Fruit fly (Drosophila melanogaster) whole organism, embryonic: ENCODE data around the gene Vta1.

Experiments
- Aef1 ChIP-seq: fragments of 200-800 bp; sonication (Bioruptor generic); IDR thresholded peaks from 3 replicates; pipeline ENCODE4 v1.3.6; 2022; ENCODE audit warnings: missing biosample characterization, missing genetic modification characterization
- CG10366 ChIP-seq: fragments of 200-800 bp; sonication (Bioruptor generic); IDR thresholded peaks from 2 replicates; pipeline ENCODE4 v1.3.6; 2022; ENCODE audit warnings: missing biosample characterization, missing genetic modification characterization
- CG10979 ChIP-seq: fragments of 200-800 bp; sonication (Bioruptor generic); optimal IDR thresholded peaks from 2 replicates; lab custom pipeline; 2018; ENCODE audit warnings: missing biosample characterization, mild to moderate bottlenecking, missing genetic modification characterization, moderate library complexity
- CG11247 ChIP-seq: fragments of 200-800 bp; sonication (Bioruptor generic); IDR thresholded peaks from 2 replicates; pipeline ENCODE4 v1.3.6; 2022; ENCODE audit warnings: missing biosample characterization, missing genetic modification characterization
- CG12104 ChIP-seq: fragments of 200-800 bp; sonication (Bioruptor generic); optimal IDR thresholded peaks from 3 replicates; lab custom pipeline; 2016; ENCODE audit warnings: missing biosample characterization, missing genetic modification characterization
- CG13624 ChIP-seq: fragments of 200-800 bp; sonication (Bioruptor generic); optimal IDR thresholded peaks from 2 replicates; lab custom pipeline; 2016; ENCODE audit warnings: missing biosample characterization, missing genetic modification characterization
- CG14014 ChIP-seq: fragments of 200-800 bp; sonication (Bioruptor generic); IDR thresholded peaks from 2 replicates; pipeline ENCODE4 v1.3.6; 2022; ENCODE audit warnings: missing biosample characterization, missing genetic modification characterization
- CG16779 ChIP-seq: fragments of 200-800 bp; sonication (Bioruptor generic); IDR thresholded peaks from 2 replicates; pipeline ENCODE4 v1.3.6; 2022; ENCODE audit warnings: missing biosample characterization, missing genetic modification characterization
- CG16815 ChIP-seq: fragments of 200-800 bp; sonication (Bioruptor generic); optimal IDR thresholded peaks from 3 replicates; lab custom pipeline; 2017; ENCODE audit warnings: missing biosample characterization, mild to moderate bottlenecking, missing genetic modification characterization
- CG18262 ChIP-seq: fragments of 200-800 bp; optimal IDR thresholded peaks from 3 replicates; lab custom pipeline; 2019; ENCODE audit warnings: missing biosample characterization, mild to moderate bottlenecking, missing genetic modification characterization, moderate library complexity
- CG2129 ChIP-seq: fragments of 200-800 bp; sonication (Bioruptor generic); IDR thresholded peaks from 2 replicates; pipeline ENCODE4 v1.3.6; 2022; ENCODE audit warnings: missing biosample characterization, missing genetic modification characterization; ENCODE audit not compliant: partially characterized antibody
- CG31224 ChIP-seq: fragments of 200-800 bp; sonication (Bioruptor generic); IDR thresholded peaks from 2 replicates; pipeline ENCODE4 v1.3.6; 2022; ENCODE audit warnings: missing biosample characterization, missing genetic modification characterization
- CG32772 ChIP-seq: fragments of 200-800 bp; sonication (Bioruptor generic); IDR thresholded peaks from 2 replicates; pipeline ENCODE4 v1.3.6; 2022; ENCODE audit warnings: missing biosample characterization, missing genetic modification characterization
- CG3847 ChIP-seq: fragments of 200-800 bp; sonication (Bioruptor generic); IDR thresholded peaks from 2 replicates; pipeline ENCODE4 v1.3.6; 2022; ENCODE audit warnings: missing biosample characterization, missing genetic modification characterization
- CG4328 ChIP-seq: fragments of 200-800 bp; sonication (Bioruptor generic); optimal IDR thresholded peaks from 3 replicates; lab custom pipeline; 2017; ENCODE audit warnings: missing biosample characterization, missing genetic modification reagents, missing genetic modification characterization
- CG4730 ChIP-seq: fragments of 200-800 bp; sonication (Bioruptor generic); IDR thresholded peaks from 2 replicates; pipeline ENCODE4 v1.3.6; 2022; ENCODE audit warnings: missing biosample characterization, missing genetic modification characterization
- CG4854 ChIP-seq: fragments of 200-800 bp; sonication (Bioruptor generic); optimal IDR thresholded peaks from 2 replicates; lab custom pipeline; 2016; ENCODE audit warnings: missing biosample characterization, missing genetic modification characterization, inconsistent platforms
- CG5180 ChIP-seq: fragments of 200-800 bp; sonication (Bioruptor generic); optimal IDR thresholded peaks from 3 replicates; lab custom pipeline; 2017; ENCODE audit warnings: missing biosample characterization, missing genetic modification characterization, mild to moderate bottlenecking, moderate library complexity, missing genetic modification reagents
- CG6689 ChIP-seq: fragments of 200-800 bp; sonication (Bioruptor generic); IDR thresholded peaks from 2 replicates; pipeline ENCODE4 v1.3.6; 2022; ENCODE audit warnings: missing biosample characterization, missing genetic modification characterization
- CG7372 ChIP-seq: fragments of 200-800 bp; sonication (Bioruptor generic); IDR thresholded peaks from 2 replicates; pipeline ENCODE4 v1.3.6; 2022; ENCODE audit warnings: missing biosample characterization, missing genetic modification characterization
- CG8281 ChIP-seq: fragments of 200-800 bp; sonication (Bioruptor generic); optimal IDR thresholded peaks from 2 replicates; lab custom pipeline; 2018; ENCODE audit warnings: missing biosample characterization, mild to moderate bottlenecking, missing genetic modification characterization, moderate library complexity
- CG8290 ChIP-seq, 3 experiments: fragments of 200-800 bp; sonication (Bioruptor generic); optimal IDR thresholded peaks; 2 replicates each; lab custom pipeline; 2016 to 2019; ENCODE audit warnings: missing biosample characterization in 3 of 3, missing genetic modification characterization in 3 of 3, mild to moderate bottlenecking in 2 of 3, moderate library complexity in 1 of 3
- CG8478 ChIP-seq: fragments of >200 bp; optimal IDR thresholded peaks from 2 replicates; lab custom pipeline; 2018
- CG9215 ChIP-seq: fragments of 200-800 bp; sonication (Bioruptor generic); IDR thresholded peaks from 2 replicates; pipeline ENCODE4 v1.3.6; 2022; ENCODE audit warnings: missing biosample characterization, missing genetic modification characterization
- CrebB ChIP-seq: fragments of 200-800 bp; sonication (Bioruptor generic); optimal IDR thresholded peaks from 3 replicates; lab custom pipeline; 2018; ENCODE audit warnings: missing biosample characterization, mild to moderate bottlenecking, missing genetic modification characterization
- Doc3 ChIP-seq: fragments of 200-800 bp; sonication (Bioruptor generic); IDR thresholded peaks from 3 replicates; pipeline ENCODE4 v1.3.6; 2022; ENCODE audit warnings: missing biosample characterization, missing genetic modification characterization; ENCODE audit not compliant: partially characterized antibody
- ERR ChIP-seq: fragments of 200-800 bp; sonication (Bioruptor generic); optimal IDR thresholded peaks from 2 replicates; lab custom pipeline; 2016; ENCODE audit warnings: missing biosample characterization, missing genetic modification characterization
- GATAe ChIP-seq: fragments of 200-800 bp; sonication (Bioruptor generic); conservative IDR thresholded peaks from 2 replicates; pipeline ENCODE4 v1.3.6; 2022; ENCODE audit warnings: missing biosample characterization, missing genetic modification characterization
- HHEX ChIP-seq: fragments of 200-800 bp; sonication (Bioruptor generic); optimal IDR thresholded peaks from 3 replicates; lab custom pipeline; 2017; ENCODE audit warnings: missing biosample characterization, mild to moderate bottlenecking, missing genetic modification characterization, missing genetic modification reagents
- Hmr ChIP-seq: fragments of 200-800 bp; sonication (Bioruptor generic); optimal IDR thresholded peaks from 3 replicates; lab custom pipeline; 2017; ENCODE audit warnings: mild to moderate bottlenecking, missing biosample characterization, missing genetic modification reagents, missing genetic modification characterization
- NC2α ChIP-seq: fragments of 200-800 bp; sonication (Bioruptor generic); optimal IDR thresholded peaks from 2 replicates; lab custom pipeline; 2016; ENCODE audit warnings: missing biosample characterization, missing genetic modification characterization
- Neu2 ChIP-seq: fragments of 200-800 bp; sonication (Bioruptor generic); optimal IDR thresholded peaks from 3 replicates; lab custom pipeline; 2016; ENCODE audit warnings: missing biosample characterization, missing genetic modification characterization, borderline replicate concordance
- Oaz ChIP-seq: fragments of 200-800 bp; sonication (Bioruptor generic); IDR thresholded peaks from 2 replicates; pipeline ENCODE4 v1.3.6; 2022; ENCODE audit warnings: missing biosample characterization, missing genetic modification characterization
- Oli ChIP-seq: fragments of 200-800 bp; sonication (Bioruptor generic); optimal IDR thresholded peaks from 2 replicates; lab custom pipeline; 2018; ENCODE audit warnings: missing biosample characterization, mild to moderate bottlenecking, missing genetic modification characterization, moderate library complexity
- Six4 ChIP-seq: fragments of 200-800 bp; sonication (Bioruptor generic); optimal IDR thresholded peaks from 2 replicates; lab custom pipeline; 2016; ENCODE audit warnings: missing biosample characterization, missing genetic modification characterization
- bbx ChIP-seq: fragments of 200-800 bp; sonication (Bioruptor generic); IDR thresholded peaks from 2 replicates; pipeline ENCODE4 v1.3.6; 2022; ENCODE audit warnings: missing biosample characterization, missing genetic modification characterization; ENCODE audit not compliant: partially characterized antibody
- chm ChIP-seq: fragments of 200-800 bp; sonication (Bioruptor generic); IDR thresholded peaks from 2 replicates; pipeline ENCODE4 v1.3.6; 2022; ENCODE audit warnings: missing biosample characterization, missing genetic modification characterization
- disco-r ChIP-seq: fragments of 200-800 bp; sonication (Bioruptor generic); optimal IDR thresholded peaks from 2 replicates; lab custom pipeline; 2016; ENCODE audit warnings: missing biosample characterization, missing genetic modification characterization
- dmrt99B ChIP-seq: fragments of 200-800 bp; sonication (Bioruptor generic); optimal IDR thresholded peaks from 2 replicates; lab custom pipeline; 2018; ENCODE audit warnings: missing biosample characterization, mild to moderate bottlenecking, missing genetic modification characterization, moderate library complexity
- dpn ChIP-seq, 2 experiments: fragments of 200-800 bp; sonication (Bioruptor generic); optimal IDR thresholded peaks; 3 replicates each; lab custom pipeline; 2016; ENCODE audit warnings: missing biosample characterization in 2 of 2, missing genetic modification characterization in 2 of 2
- gt ChIP-seq: fragments of 200-800 bp; sonication (Bioruptor generic); IDR thresholded peaks from 2 replicates; pipeline ENCODE4 v1.3.6; 2022; ENCODE audit warnings: missing biosample characterization, missing genetic modification characterization
- hb ChIP-seq: fragments of 200-800 bp; sonication (Bioruptor generic); IDR thresholded peaks from 3 replicates; pipeline ENCODE4 v1.3.6; 2022; ENCODE audit warnings: missing biosample characterization, missing genetic modification characterization; ENCODE audit not compliant: partially characterized antibody
- oc ChIP-seq: fragments of 200-800 bp; sonication (Bioruptor generic); optimal IDR thresholded peaks from 2 replicates; lab custom pipeline; 2018; ENCODE audit warnings: missing biosample characterization, mild to moderate bottlenecking, missing genetic modification characterization, moderate library complexity
- p53 ChIP-seq: fragments of 200-800 bp; sonication (Bioruptor generic); optimal IDR thresholded peaks from 2 replicates; lab custom pipeline; 2016; ENCODE audit warnings: missing biosample characterization, missing genetic modification characterization
- pan ChIP-seq, 4 experiments: fragments of >200 bp in 3 of 4; fragments of 200-800 bp in 1 of 4; sonication (Bioruptor generic) in 1 of 4; optimal IDR thresholded peaks in 3 of 4; IDR thresholded peaks in 1 of 4; 2 replicates each; pipeline versions ENCODE4 v1.3.6 to Lab custom; 2017 to 2022; ENCODE audit warnings: missing biosample characterization in 2 of 4, missing genetic modification characterization in 2 of 4, mixed read lengths in 1 of 4
- pho ChIP-seq: fragments of 200-800 bp; sonication (Bioruptor generic); optimal IDR thresholded peaks from 2 replicates; lab custom pipeline; 2016; ENCODE audit warnings: missing biosample characterization, missing genetic modification characterization
- pzg ChIP-seq: fragments of 200-800 bp; sonication (Bioruptor generic); optimal IDR thresholded peaks from 3 replicates; lab custom pipeline; 2018; ENCODE audit warnings: missing biosample characterization, mild to moderate bottlenecking, missing genetic modification characterization, moderate library complexity
- slp2 ChIP-seq: fragments of 200-800 bp; sonication (Bioruptor generic); optimal IDR thresholded peaks from 2 replicates; lab custom pipeline; 2016; ENCODE audit warnings: missing biosample characterization, missing genetic modification characterization
- usp ChIP-seq: fragments of >200 bp; optimal IDR thresholded peaks from 2 replicates; lab custom pipeline; 2017; ENCODE audit warnings: missing biosample characterization, missing genetic modification characterization

Gene Vta1

dm6 chr3L:1629064-1629777 is 23.5 kb downstream of the Vta1 start, which contains the start of gene GC (continued):
- no peak for TF ChIP-seq Neu2 (GFP tag; lab: Kevin White, UChicago)
- no peak for TF ChIP-seq Six4 (GFP tag; lab: Kevin White, UChicago)
- TF ChIP-seq Oaz, result no peak
- no peak for TF ChIP-seq p53
- TF ChIP-seq bbx (GFP tag; lab: Robert Waterston, UW), result no peak
- no peak for TF ChIP-seq CG31224 (GFP tag; lab: Robert Waterston, UW)
- no peak for TF ChIP-seq CG13624 (GFP tag; lab: Kevin White, UChicago)
- peak; percentile 24 for TF ChIP-seq CG10366 (GFP tag; lab: Robert Waterston, UW)
- no peak for TF ChIP-seq CG2129 (GFP tag; lab: Robert Waterston, UW)
- TF ChIP-seq CG16779 (GFP tag; lab: Robert Waterston, UW), result peak; percentile 37; the same call in 1 of the 2 replicates
- TF ChIP-seq Aef1 (GFP tag; lab: Robert Waterston, UW), result no peak
- TF ChIP-seq usp (GFP tag; lab: Kevin White, UChicago), result no peak
- no peak for TF ChIP-seq gt (GFP tag; lab: Robert Waterston, UW)
- TF ChIP-seq CG7372 (GFP tag; lab: Robert Waterston, UW), result no peak
- TF ChIP-seq Doc3, result no peak
- TF ChIP-seq chm (GFP tag; lab: Robert Waterston, UW), result no peak
- no peak for TF ChIP-seq CG10979
- TF ChIP-seq CG8281 (tag; lab: Kevin White, UChicago), result no peak
- no peak for TF ChIP-seq CrebB (tag; lab: Kevin White, UChicago)
- peak; percentile 16 for TF ChIP-seq pho (GFP tag; lab: Kevin White, UChicago)
- no peak for TF ChIP-seq CG4854 (GFP tag; lab: Kevin White, UChicago)
- TF ChIP-seq CG6689 (GFP tag; lab: Robert Waterston, UW), result peak; percentile 32; the same call in 1 of the 2 replicates
- TF ChIP-seq CG3847, result 0 out of 2 replicates have a peak, but pooled peaks have one; percentile 4
- TF ChIP-seq Hmr (GFP tag; lab: Kevin White, UChicago), result peak; percentile 49
- peak; percentile 47; the same call in 1 of the 2 replicates for TF ChIP-seq CG32772
- TF ChIP-seq CG12104, result no peak
- no peak for TF ChIP-seq disco-r (GFP tag; lab: Kevin White, UChicago)
- TF ChIP-seq HHEX (GFP tag; lab: Kevin White, UChicago), result no peak
- no peak for TF ChIP-seq CG8478
- TF ChIP-seq CG4328 (GFP tag; lab: Kevin White, UChicago), result no peak
- TF ChIP-seq CG8290 (GFP tag; optimal IDR thresholded peaks at IDR 0.05; lab: Kevin White, UChicago), result no peak
- TF ChIP-seq CG8290 (tag; optimal IDR thresholded peaks at IDR 0.05; lab: Kevin White, UChicago), result no peak
- no peak for TF ChIP-seq ERR
- TF ChIP-seq CG16815, result no peak
- peak; percentile 4 for TF ChIP-seq pzg (GFP tag; lab: Kevin White, UChicago)
- TF ChIP-seq GATAe (GFP tag; lab: Robert Waterston, UW), result no peak
- no peak for TF ChIP-seq pan (optimal IDR thresholded peaks at IDR 0.05; lab: Kevin White, UChicago)
- TF ChIP-seq pan (GFP tag; optimal IDR thresholded peaks at IDR 0.05 in 1 of 2, IDR thresholded peaks at IDR 0.05 in 1 of 2), result peak in 1 of 2 experiments; percentile 39
- TF ChIP-seq CG9215 (GFP tag; lab: Robert Waterston, UW), result no peak
- TF ChIP-seq CG4730, result no peak
- 0 out of 2 replicates have a peak, but pooled peaks have one; percentile 13 for TF ChIP-seq CG14014
- TF ChIP-seq oc (tag; lab: Kevin White, UChicago), result no peak
- TF ChIP-seq hb, result no peak
- no peak for TF ChIP-seq CG18262
- TF ChIP-seq slp2 (GFP tag; lab: Kevin White, UChicago), result no peak
- no peak for TF ChIP-seq dmrt99B (tag; lab: Kevin White, UChicago)
- no peak for TF ChIP-seq Oli (tag; lab: Kevin White, UChicago)
- TF ChIP-seq NC2α (GFP tag; lab: Kevin White, UChicago), result no peak
- TF ChIP-seq dpn (GFP tag; optimal IDR thresholded peaks at IDR 0.05; lab: Kevin White, UChicago), result peak in 1 of 2 experiments; percentile 16
- TF ChIP-seq CG11247 (GFP tag; lab: Robert Waterston, UW), result no peak
- TF ChIP-seq CG5180, result no peak
